Fruit fly (Drosophila melanogaster) whole organism, embryonic: Measurements from ENCODE around the gene CG32647.

Source experiments
- Adf1 ChIP-seq: fragments of 200-800 bp; sonication (Bioruptor generic); IDR thresholded peaks from 2 replicates; pipeline ENCODE4 v1.3.6; 2022; ENCODE audit warnings: missing biosample characterization, missing genetic modification characterization
- Atf3 ChIP-seq: fragments of 200-800 bp; sonication (Bioruptor generic); optimal IDR thresholded peaks from 3 replicates; lab custom pipeline; 2016; ENCODE audit warnings: missing biosample characterization, missing genetic modification characterization
- CG11093 ChIP-seq: fragments of 200-800 bp; sonication (Bioruptor generic); IDR thresholded peaks from 3 replicates; pipeline ENCODE4 v1.3.6; 2022; ENCODE audit warnings: missing biosample characterization, missing genetic modification characterization
- CG11695 ChIP-seq: fragments of 200-800 bp; sonication (Bioruptor generic); IDR thresholded peaks from 3 replicates; pipeline ENCODE4 v1.3.6; 2022; ENCODE audit warnings: missing biosample characterization, missing genetic modification characterization
- CG11696 ChIP-seq: fragments of 200-800 bp; sonication (Bioruptor generic); IDR thresholded peaks from 2 replicates; pipeline ENCODE4 v1.3.6; 2022; ENCODE audit warnings: missing biosample characterization, missing genetic modification characterization
- CG12236 ChIP-seq: fragments of 200-800 bp; sonication (Bioruptor generic); optimal IDR thresholded peaks from 2 replicates; lab custom pipeline; 2016; ENCODE audit warnings: missing biosample characterization, missing genetic modification characterization
- CG13287 ChIP-seq: fragments of 200-800 bp; sonication (Bioruptor generic); IDR thresholded peaks from 2 replicates; pipeline ENCODE4 v1.3.6; 2022; ENCODE audit warnings: missing biosample characterization, missing genetic modification characterization; ENCODE audit not compliant: partially characterized antibody
- CG14441 ChIP-seq: fragments of 200-800 bp; sonication (Bioruptor generic); IDR thresholded peaks from 2 replicates; pipeline ENCODE4 v1.3.6; 2022; ENCODE audit warnings: missing biosample characterization, missing genetic modification characterization
- CG15011 ChIP-seq: fragments of 200-800 bp; sonication (Bioruptor generic); optimal IDR thresholded peaks from 3 replicates; lab custom pipeline; 2018; ENCODE audit warnings: missing biosample characterization, mild to moderate bottlenecking, missing genetic modification characterization
- CG17186 ChIP-seq: fragments of 200-800 bp; sonication (Bioruptor generic); optimal IDR thresholded peaks from 3 replicates; lab custom pipeline; 2017; ENCODE audit warnings: missing biosample characterization, missing genetic modification reagents, missing genetic modification characterization
- CG17361 ChIP-seq: fragments of 200-800 bp; sonication (Bioruptor generic); IDR thresholded peaks from 3 replicates; pipeline ENCODE4 v1.3.6; 2022; ENCODE audit warnings: missing biosample characterization, missing genetic modification characterization
- CG2712 ChIP-seq: fragments of 200-800 bp; optimal IDR thresholded peaks from 3 replicates; lab custom pipeline; 2019; ENCODE audit warnings: missing biosample characterization, mild to moderate bottlenecking, missing genetic modification characterization, moderate library complexity
- CG3407 ChIP-seq: fragments of 200-800 bp; sonication (Bioruptor generic); optimal IDR thresholded peaks from 2 replicates; lab custom pipeline; 2018; ENCODE audit warnings: missing biosample characterization, mild to moderate bottlenecking, missing genetic modification characterization
- CG34224 ChIP-seq: fragments of 200-800 bp; sonication (Bioruptor generic); IDR thresholded peaks from 3 replicates; pipeline ENCODE4 v1.3.6; 2022; ENCODE audit warnings: missing biosample characterization, missing genetic modification characterization; ENCODE audit not compliant: partially characterized antibody
- CG34422 ChIP-seq: fragments of 200-800 bp; sonication (Bioruptor generic); IDR thresholded peaks from 3 replicates; pipeline ENCODE4 v1.3.6; 2022; ENCODE audit warnings: missing biosample characterization, missing genetic modification characterization
- CG4730 ChIP-seq: fragments of 200-800 bp; sonication (Bioruptor generic); IDR thresholded peaks from 2 replicates; pipeline ENCODE4 v1.3.6; 2022; ENCODE audit warnings: missing biosample characterization, missing genetic modification characterization
- CG5180 ChIP-seq: fragments of 200-800 bp; sonication (Bioruptor generic); optimal IDR thresholded peaks from 3 replicates; lab custom pipeline; 2017; ENCODE audit warnings: missing biosample characterization, missing genetic modification characterization, mild to moderate bottlenecking, moderate library complexity, missing genetic modification reagents
- CG7271 ChIP-seq: fragments of 200-800 bp; sonication (Bioruptor generic); optimal IDR thresholded peaks from 2 replicates; lab custom pipeline; 2018; ENCODE audit warnings: missing biosample characterization, mild to moderate bottlenecking, missing genetic modification characterization, moderate library complexity
- CG7357 ChIP-seq: fragments of 200-800 bp; sonication (Bioruptor generic); IDR thresholded peaks from 3 replicates; pipeline ENCODE4 v1.3.6; 2022; ENCODE audit warnings: missing biosample characterization, missing genetic modification characterization
- CG8089 ChIP-seq: fragments of 200-800 bp; sonication (Bioruptor generic); optimal IDR thresholded peaks from 3 replicates; lab custom pipeline; 2016; ENCODE audit warnings: missing biosample characterization, missing genetic modification characterization
- Doc3 ChIP-seq: fragments of 200-800 bp; sonication (Bioruptor generic); IDR thresholded peaks from 3 replicates; pipeline ENCODE4 v1.3.6; 2022; ENCODE audit warnings: missing biosample characterization, missing genetic modification characterization; ENCODE audit not compliant: partially characterized antibody
- H15 ChIP-seq: fragments of 200-800 bp; sonication (Bioruptor generic); IDR thresholded peaks from 3 replicates; pipeline ENCODE4 v1.3.6; 2022; ENCODE audit warnings: missing biosample characterization, missing genetic modification characterization
- Hsf ChIP-seq: fragments of 200-800 bp; sonication (Bioruptor generic); optimal IDR thresholded peaks from 3 replicates; lab custom pipeline; 2016; ENCODE audit warnings: missing biosample characterization, missing genetic modification characterization
- aop ChIP-seq: fragments of 200-800 bp; sonication (Bioruptor generic); IDR thresholded peaks from 2 replicates; pipeline ENCODE4 v1.3.6; 2022; ENCODE audit warnings: missing biosample characterization, missing genetic modification characterization
- bbx ChIP-seq: fragments of 200-800 bp; sonication (Bioruptor generic); IDR thresholded peaks from 2 replicates; pipeline ENCODE4 v1.3.6; 2022; ENCODE audit warnings: missing biosample characterization, missing genetic modification characterization; ENCODE audit not compliant: partially characterized antibody
- bcd ChIP-seq: fragments of 200-800 bp; sonication (Bioruptor generic); optimal IDR thresholded peaks from 2 replicates; lab custom pipeline; 2017; ENCODE audit warnings: missing biosample characterization, mild to moderate bottlenecking, missing genetic modification characterization
- btn ChIP-seq: fragments of 200-800 bp; sonication (Bioruptor generic); optimal IDR thresholded peaks from 2 replicates; lab custom pipeline; 2016; ENCODE audit warnings: missing biosample characterization, missing genetic modification characterization
- cg ChIP-seq: fragments of 200-800 bp; sonication (Bioruptor generic); optimal IDR thresholded peaks from 3 replicates; lab custom pipeline; 2019; ENCODE audit warnings: missing biosample characterization, mild to moderate bottlenecking, missing genetic modification characterization, moderate library complexity
- cwo ChIP-seq: fragments of 200-800 bp; sonication (Bioruptor generic); optimal IDR thresholded peaks from 3 replicates; lab custom pipeline; 2017; ENCODE audit warnings: missing biosample characterization, missing genetic modification characterization, mild to moderate bottlenecking, moderate library complexity, missing genetic modification reagents
- dm ChIP-seq: fragments of 200-800 bp; sonication (Bioruptor generic); optimal IDR thresholded peaks from 3 replicates; lab custom pipeline; 2016; ENCODE audit warnings: missing biosample characterization, missing genetic modification characterization
- dysf ChIP-seq: fragments of 200-800 bp; sonication (Bioruptor generic); IDR thresholded peaks from 3 replicates; pipeline ENCODE4 v1.3.6; 2022; ENCODE audit warnings: missing biosample characterization, missing genetic modification characterization
- esg ChIP-seq: fragments of 200-800 bp; sonication (Bioruptor generic); conservative IDR thresholded peaks from 2 replicates; pipeline ENCODE4 v1.3.6; 2022; ENCODE audit warnings: missing biosample characterization, missing genetic modification characterization
- gce ChIP-seq: fragments of 200-800 bp; sonication (Bioruptor generic); IDR thresholded peaks from 3 replicates; pipeline ENCODE4 v1.3.6; 2022; ENCODE audit warnings: missing biosample characterization, missing genetic modification characterization
- gfzf ChIP-seq: fragments of 200-800 bp; sonication (Bioruptor generic); optimal IDR thresholded peaks from 2 replicates; lab custom pipeline; 2016; ENCODE audit warnings: missing biosample characterization, mild to moderate bottlenecking, missing genetic modification characterization, moderate library complexity
- gt ChIP-seq: fragments of 200-800 bp; sonication (Bioruptor generic); IDR thresholded peaks from 2 replicates; pipeline ENCODE4 v1.3.6; 2022; ENCODE audit warnings: missing biosample characterization, missing genetic modification characterization
- her ChIP-seq: fragments of 200-800 bp; sonication (Bioruptor generic); optimal IDR thresholded peaks from 2 replicates; lab custom pipeline; 2016; ENCODE audit warnings: missing biosample characterization, missing genetic modification characterization
- jing ChIP-seq: fragments of 200-800 bp; sonication (Bioruptor generic); optimal IDR thresholded peaks from 2 replicates; lab custom pipeline; 2018; ENCODE audit warnings: missing biosample characterization, mild to moderate bottlenecking, missing genetic modification characterization
- otp ChIP-seq: fragments of 200-800 bp; sonication (Bioruptor generic); IDR thresholded peaks from 3 replicates; pipeline ENCODE4, ENCODE4 v1.3.6; 2022; ENCODE audit warnings: missing biosample characterization, missing genetic modification characterization
- p53 ChIP-seq: fragments of 200-800 bp; sonication (Bioruptor generic); optimal IDR thresholded peaks from 2 replicates; lab custom pipeline; 2016; ENCODE audit warnings: missing biosample characterization, missing genetic modification characterization
- pan ChIP-seq, 4 experiments: fragments of >200 bp in 3 of 4; fragments of 200-800 bp in 1 of 4; sonication (Bioruptor generic) in 1 of 4; optimal IDR thresholded peaks in 3 of 4; IDR thresholded peaks in 1 of 4; 2 replicates each; pipeline versions ENCODE4 v1.3.6 to Lab custom; 2017 to 2022; ENCODE audit warnings: missing biosample characterization in 2 of 4, missing genetic modification characterization in 2 of 4, mixed read lengths in 1 of 4
- phol ChIP-seq: fragments of 200-800 bp; sonication (Bioruptor generic); optimal IDR thresholded peaks from 3 replicates; lab custom pipeline; 2018; ENCODE audit warnings: missing biosample characterization, mild to moderate bottlenecking, missing genetic modification characterization, moderate library complexity
- ranshi ChIP-seq: fragments of 200-800 bp; sonication (Bioruptor generic); IDR thresholded peaks from 2 replicates; pipeline ENCODE4 v1.3.6; 2022; ENCODE audit warnings: missing biosample characterization, missing genetic modification characterization
- shn ChIP-seq: fragments of 200-800 bp; sonication (Bioruptor generic); optimal IDR thresholded peaks from 3 replicates; lab custom pipeline; 2016; ENCODE audit warnings: missing biosample characterization, missing genetic modification characterization
- sima ChIP-seq: fragments of 200-800 bp; sonication (Bioruptor generic); optimal IDR thresholded peaks from 2 replicates; lab custom pipeline; 2016; ENCODE audit warnings: missing biosample characterization, missing genetic modification characterization
- sisA ChIP-seq: fragments of 200-800 bp; sonication (Bioruptor generic); IDR thresholded peaks from 2 replicates; pipeline ENCODE4 v1.3.6; 2022; ENCODE audit warnings: missing biosample characterization, missing genetic modification characterization
- sna ChIP-seq: fragments of 200-800 bp; sonication (Bioruptor generic); IDR thresholded peaks from 2 replicates; pipeline ENCODE4 v1.3.6; 2022; ENCODE audit warnings: missing biosample characterization, missing genetic modification characterization; ENCODE audit not compliant: partially characterized antibody
- tll ChIP-seq, 2 experiments: fragments of 200-800 bp in 1 of 2; fragments of >200 bp in 1 of 2; sonication (Bioruptor generic) in 1 of 2; optimal IDR thresholded peaks; 2 replicates each; lab custom pipeline; 2017 to 2019; ENCODE audit warnings: missing biosample characterization in 2 of 2, missing genetic modification characterization in 2 of 2, mild to moderate bottlenecking in 1 of 2, moderate library complexity in 1 of 2
- twi ChIP-seq: fragments of 200-800 bp; optimal IDR thresholded peaks from 2 replicates; lab custom pipeline; 2019; ENCODE audit warnings: missing biosample characterization, mild to moderate bottlenecking, missing genetic modification characterization, moderate library complexity
- unc-4 ChIP-seq: fragments of 200-800 bp; sonication (Bioruptor generic); IDR thresholded peaks from 2 replicates; pipeline ENCODE4 v1.3.6; 2022; ENCODE audit warnings: missing biosample characterization, missing genetic modification characterization; ENCODE audit not compliant: partially characterized antibody
- zf30C ChIP-seq: fragments of 200-800 bp; sonication (Bioruptor generic); optimal IDR thresholded peaks from 3 replicates; lab custom pipeline; 2018; ENCODE audit warnings: missing biosample characterization, mild to moderate bottlenecking, missing genetic modification characterization

CG32647 gene

DNA sequence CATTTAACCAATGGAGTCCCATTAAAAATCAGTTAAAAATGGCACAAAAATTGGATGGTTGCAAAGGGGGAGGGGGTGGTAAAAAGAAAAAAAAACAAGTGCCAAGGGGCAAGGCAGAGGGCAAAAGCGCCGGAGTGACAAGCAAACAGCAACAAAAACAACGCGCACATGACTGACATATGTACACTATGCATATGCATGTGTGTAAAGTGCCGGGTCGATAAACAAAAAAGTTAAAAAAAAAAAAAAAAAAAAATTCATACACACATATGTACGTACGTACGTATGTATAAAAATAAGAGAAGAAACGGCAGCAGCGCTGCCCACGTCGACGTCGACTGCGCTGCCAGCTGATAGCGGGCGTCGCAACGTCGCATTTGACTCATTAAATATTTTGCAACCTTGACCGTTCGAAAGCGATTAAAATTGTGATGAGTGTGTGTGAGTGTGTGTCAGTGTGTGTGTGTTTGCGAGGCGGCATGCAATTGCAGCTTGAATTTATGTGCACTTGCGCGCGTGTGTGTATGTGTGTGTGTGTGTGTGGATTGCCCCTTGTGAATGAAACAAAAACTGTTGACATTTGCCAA lies 57.0 kb downstream of the CG32647 start (continued):
- TF ChIP-seq shn (GFP tag; lab: Kevin White, UChicago): no peak
- TF ChIP-seq pan (optimal IDR thresholded peaks at IDR 0.05; lab: Kevin White, UChicago): no peak
- no peak for TF ChIP-seq pan (GFP tag; optimal IDR thresholded peaks at IDR 0.05 in 1 of 2, IDR thresholded peaks at IDR 0.05 in 1 of 2)
- no peak for TF ChIP-seq gt
- peak; percentile 20 for TF ChIP-seq CG3407 (GFP tag; lab: Kevin White, UChicago)
- no peak for TF ChIP-seq cwo (GFP tag; lab: Kevin White, UChicago)
- TF ChIP-seq bcd: no peak
- no peak for TF ChIP-seq CG7357 (GFP tag; lab: Robert Waterston, UW)
- no peak for TF ChIP-seq ranshi (GFP tag; lab: Robert Waterston, UW)
- TF ChIP-seq phol (tag; lab: Kevin White, UChicago): no peak
- TF ChIP-seq p53 (GFP tag; lab: Kevin White, UChicago): no peak
- no peak for TF ChIP-seq btn
- no peak for TF ChIP-seq Atf3 (GFP tag; lab: Kevin White, UChicago)
- TF ChIP-seq aop (GFP tag; lab: Robert Waterston, UW): no peak
- no peak for TF ChIP-seq Hsf (GFP tag; lab: Kevin White, UChicago)
- TF ChIP-seq CG5180 (GFP tag; lab: Kevin White, UChicago): peak; percentile 78
- peak; percentile 92 for TF ChIP-seq Adf1 (GFP tag; lab: Robert Waterston, UW)
- TF ChIP-seq CG8089 (GFP tag; lab: Kevin White, UChicago): no peak
- TF ChIP-seq zf30C (GFP tag; lab: Kevin White, UChicago): no peak
- no peak for TF ChIP-seq gfzf
- no peak for TF ChIP-seq CG12236
- no peak for TF ChIP-seq sisA
- TF ChIP-seq CG7271 (tag; lab: Kevin White, UChicago): no peak
- TF ChIP-seq jing: no peak
- TF ChIP-seq CG14441: no peak
- no peak for TF ChIP-seq CG11696 (GFP tag; lab: Robert Waterston, UW)
- TF ChIP-seq CG11093 (GFP tag; lab: Robert Waterston, UW): no peak
- no peak for TF ChIP-seq bbx (GFP tag; lab: Robert Waterston, UW)
- no peak for TF ChIP-seq dm (GFP tag; lab: Kevin White, UChicago)
- TF ChIP-seq CG13287: no peak
- no peak for TF ChIP-seq CG4730
- TF ChIP-seq otp (GFP tag; lab: Robert Waterston, UW): no peak
- peak in 1 of 2 experiments; percentile 6 for TF ChIP-seq tll (GFP tag; optimal IDR thresholded peaks at IDR 0.05; lab: Kevin White, UChicago)
- no peak for TF ChIP-seq her (GFP tag; lab: Kevin White, UChicago)
- no peak for TF ChIP-seq sima (GFP tag; lab: Kevin White, UChicago)
- TF ChIP-seq CG2712: no peak
- no peak for TF ChIP-seq gce (GFP tag; lab: Robert Waterston, UW)
- no peak for TF ChIP-seq CG17361 (GFP tag; lab: Robert Waterston, UW)
- TF ChIP-seq Doc3 (GFP tag; lab: Robert Waterston, UW): no peak
- TF ChIP-seq cg: peak; percentile 61
- no peak for TF ChIP-seq CG17186
- no peak; the same call in 2 of the 3 replicates for TF ChIP-seq CG34422 (GFP tag; lab: Robert Waterston, UW)
- TF ChIP-seq sna (GFP tag; lab: Robert Waterston, UW): no peak
- no peak for TF ChIP-seq CG15011
- no peak for TF ChIP-seq dysf (GFP tag; lab: Robert Waterston, UW)
- peak; percentile 85 for TF ChIP-seq twi (tag; lab: Kevin White, UChicago)
- no peak for TF ChIP-seq H15 (GFP tag; lab: Robert Waterston, UW)
- TF ChIP-seq CG34224: no peak
- no peak for TF ChIP-seq CG11695 (GFP tag; lab: Robert Waterston, UW)
- TF ChIP-seq unc-4 (GFP tag; lab: Robert Waterston, UW): no peak
- TF ChIP-seq esg: no peak
